Worm (Caenorhabditis elegans) whole organism, mixed stage, embryonic: ENCODE measurements around the gene nfm-1.

Experiments used
- ces-1 ChIP-seq: fragments of 150-350 bp; optimal IDR thresholded peaks from 2 replicates; lab custom pipeline; 2014; ENCODE audit warnings: missing biosample characterization, missing genetic modification reagents, missing genetic modification characterization
- drap-1 ChIP-seq: fragments of 200-800 bp; sonication (Bioruptor generic); optimal IDR thresholded peaks from 3 replicates; lab custom pipeline; 2018; ENCODE audit warnings: mild to moderate bottlenecking, missing genetic modification characterization, missing compliant biosample characterization
- lin-13 ChIP-seq: fragments of 150-350 bp; optimal IDR thresholded peaks from 2 replicates; lab custom pipeline; 2014; ENCODE audit warnings: missing biosample characterization, missing genetic modification characterization
- pha-4 ChIP-seq: fragments of 150-350 bp; optimal IDR thresholded peaks from 2 replicates; lab custom pipeline; 2018; ENCODE audit warnings: missing biosample characterization, missing genetic modification reagents, missing genetic modification characterization
- sptf-1 ChIP-seq: sonication (generic microtip); optimal IDR thresholded peaks from 2 replicates; lab custom pipeline; 2017; ENCODE audit warnings: mild to moderate bottlenecking, missing genetic modification characterization, moderate library complexity, missing compliant biosample characterization
- unc-39 ChIP-seq: fragments of 150-350 bp; optimal IDR thresholded peaks from 2 replicates; lab custom pipeline; 2014; ENCODE audit warnings: missing biosample characterization, missing genetic modification characterization

- TF ChIP-seq drap-1 (GFP tag; lab: Kevin White, UChicago) = no peak
- TF ChIP-seq sptf-1 (tag; lab: Kevin White, UChicago) = no peak
- no peak for TF ChIP-seq unc-39
- no peak for TF ChIP-seq pha-4
- TF ChIP-seq lin-13 (tag; lab: Kevin White, UChicago) = no peak
- TF ChIP-seq ces-1 (GFP tag; lab: Kevin White, UChicago) = no peak
These were observed 18.4 kb upstream of the nfm-1 start for ce11 chrIII:6140818-6141217.
